Fruit fly (Drosophila melanogaster) Kc167 (cell line): ENCODE measurements around the gene CG12539.

Experiments
- Myc ChIP-seq: fragments of >200 bp; optimal IDR thresholded peaks from 2 replicates; lab custom pipeline; 2017; ENCODE audit warnings: missing external identifiers
- Sin3A ChIP-seq: fragments of >200 bp; optimal IDR thresholded peaks from 2 replicates; lab custom pipeline; 2018; ENCODE audit warnings: missing external identifiers
- h ChIP-seq: fragments of >200 bp; optimal IDR thresholded peaks from 3 replicates; lab custom pipeline; 2018; ENCODE audit warnings: missing external identifiers
- insv ChIP-seq: fragments of >200 bp; optimal IDR thresholded peaks from 3 replicates; lab custom pipeline; 2018; ENCODE audit warnings: missing external identifiers
- psq ChIP-seq: fragments of >200 bp; optimal IDR thresholded peaks from 2 replicates; lab custom pipeline; 2017; ENCODE audit warnings: missing external identifiers
- ttk ChIP-seq: sonication (Bioruptor generic); optimal IDR thresholded peaks from 2 replicates; lab custom pipeline; 2017; ENCODE audit warnings: missing external identifiers

CG12539 gene

dm6 chrX:14832562-14833303 lies 11.8 kb downstream of the CG12539 start, which contains the start of gene CG14411:
Gene CG14411, plus strand, starts transcription at chrX:14832647.
- no peak for TF ChIP-seq psq
- TF ChIP-seq insv (lab: Kevin White, UChicago), result no peak
- TF ChIP-seq ttk (lab: Kevin White, UChicago), result no peak
- TF ChIP-seq h (lab: Kevin White, UChicago), result no peak

- TF ChIP-seq insv (lab: Kevin White, UChicago), result no peak
- TF ChIP-seq psq, result no peak
- no peak for TF ChIP-seq Sin3A (lab: Kevin White, UChicago)
- TF ChIP-seq h (lab: Kevin White, UChicago), result no peak
- no peak for TF ChIP-seq ttk (lab: Kevin White, UChicago)
- no peak for TF ChIP-seq Myc
These were observed 12.6 kb downstream of the CG12539 start, which contains the start of gene CG14408 for dm6 chrX:14831713-14832561. Gene CG14408, minus strand, starts transcription at chrX:14832033.

dm6 chrX:14827643-14828042 lies 16.9 kb downstream of the CG12539 start:
- TF ChIP-seq h (lab: Kevin White, UChicago), result no peak

- TF ChIP-seq Myc (no peak), h (lab: Kevin White, UChicago) (no peak), Sin3A (lab: Kevin White, UChicago) (no peak), psq (no peak), insv (lab: Kevin White, UChicago) (no peak), ttk (lab: Kevin White, UChicago) (no peak)
These were observed 18.5 kb downstream of the CG12539 start, which contains the start of gene rut for dm6 chrX:14825922-14826617. Gene rut, minus strand, starts transcription at chrX:14826073.

- no peak for TF ChIP-seq h (lab: Kevin White, UChicago)
- no peak for TF ChIP-seq psq
- no peak for TF ChIP-seq insv (lab: Kevin White, UChicago)
- TF ChIP-seq Sin3A (lab: Kevin White, UChicago), result no peak
- no peak for TF ChIP-seq ttk (lab: Kevin White, UChicago)
- TF ChIP-seq Myc, result no peak
These were observed 19.1 kb downstream of the CG12539 start for dm6 chrX:14825470-14825787.

- TF ChIP-seq ttk (lab: Kevin White, UChicago), result no peak
- TF ChIP-seq Sin3A (lab: Kevin White, UChicago), result no peak
- TF ChIP-seq psq, result no peak
- TF ChIP-seq h (lab: Kevin White, UChicago), result no peak
- TF ChIP-seq Myc, result no peak
- TF ChIP-seq insv (lab: Kevin White, UChicago), result no peak
These were observed 19.7 kb downstream of the CG12539 start for dm6 chrX:14824690-14825469.

dm6 chrX:14812239-14812638 lies 32.3 kb downstream of the CG12539 start:
- TF ChIP-seq Myc (no peak), psq (no peak), h (lab: Kevin White, UChicago) (no peak), insv (lab: Kevin White, UChicago) (no peak), ttk (lab: Kevin White, UChicago) (no peak), Sin3A (lab: Kevin White, UChicago) (no peak)

- TF ChIP-seq psq, result no peak
- no peak for TF ChIP-seq h (lab: Kevin White, UChicago)
- TF ChIP-seq ttk (lab: Kevin White, UChicago), result no peak
- no peak for TF ChIP-seq insv (lab: Kevin White, UChicago)
- no peak for TF ChIP-seq Myc
These were observed 34.1 kb downstream of the CG12539 start for dm6 chrX:14810433-14810832.

dm6 chrX:14805646-14806045 lies 38.9 kb downstream of the CG12539 start:
- TF ChIP-seq ttk (lab: Kevin White, UChicago), result no peak
- no peak for TF ChIP-seq Sin3A (lab: Kevin White, UChicago)
- no peak for TF ChIP-seq h (lab: Kevin White, UChicago)
- no peak for TF ChIP-seq insv (lab: Kevin White, UChicago)
- no peak for TF ChIP-seq psq

- TF ChIP-seq Myc, result no peak
- TF ChIP-seq psq, result no peak
- TF ChIP-seq insv (lab: Kevin White, UChicago), result no peak
- no peak for TF ChIP-seq Sin3A (lab: Kevin White, UChicago)
- no peak for TF ChIP-seq h (lab: Kevin White, UChicago)
- no peak for TF ChIP-seq ttk (lab: Kevin White, UChicago)
These were observed 41.9 kb downstream of the CG12539 start for dm6 chrX:14802611-14803110.
